Fruit fly (Drosophila melanogaster): Measurements from ENCODE around the gene Dys.
A peak's percentile ranks its signal among the peaks of the same experiment; 100 is the strongest.

Dys gene

DNA sequence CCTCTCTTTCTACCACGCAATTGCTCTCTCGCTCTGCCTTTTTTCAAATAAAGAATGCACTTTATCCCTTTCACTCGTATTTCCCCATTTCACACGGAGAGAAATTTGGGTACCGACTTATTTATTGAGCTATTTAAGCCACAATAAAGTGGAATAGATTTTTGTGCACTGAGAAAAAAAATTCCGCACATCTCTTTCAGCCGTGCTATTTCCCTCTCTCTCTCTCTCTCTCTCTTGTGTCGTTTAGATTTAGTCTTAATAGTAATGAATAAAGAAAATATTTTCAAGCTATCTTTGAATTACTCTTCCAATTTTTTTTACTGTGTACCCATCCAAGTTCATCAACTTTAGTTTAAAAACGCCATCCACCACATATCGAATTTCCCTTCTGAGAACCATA, 162.7 kb downstream of the Dys start (continued):
- TF ChIP-seq sens (GFP tag) (peak; percentile 91), Oli (tag; optimal IDR thresholded peaks at IDR 0.05) (peak; percentile 73), Side (GFP tag; optimal IDR thresholded peaks at IDR 0.05) (peak; percentile 32), Elba2 (GFP tag; optimal IDR thresholded peaks at IDR 0.05) (no peak), nau (GFP tag; optimal IDR thresholded peaks at IDR 0.05) (peak; percentile 56), CG11085 (GFP tag; IDR thresholded peaks at IDR 0.05) (0 out of 2 replicates have a peak, but pooled peaks have one; percentile 43), ato (GFP tag; IDR thresholded peaks at IDR 0.05; ENCODE audit: partially characterized antibody) (no peak), tin (GFP tag; optimal IDR thresholded peaks at IDR 0.05) (peak; percentile 37), HLH3B (GFP tag; IDR thresholded peaks at IDR 0.05) (peak; percentile 63), CG15514 (GFP tag; optimal IDR thresholded peaks at IDR 0.05) (peak; percentile 39), MTF-1 (GFP tag; optimal IDR thresholded peaks at IDR 0.05; ENCODE audit: borderline replicate concordance) (no peak), Xrp1 (GFP tag; IDR thresholded peaks at IDR 0.05) (peak; percentile 72; the same call in 1 of the 2 replicates), E2f1 (GFP tag; IDR thresholded peaks at IDR 0.05) (peak; percentile 53), tx (GFP tag; optimal IDR thresholded peaks at IDR 0.05) (peak; percentile 40), Mes4 (GFP tag; optimal IDR thresholded peaks at IDR 0.05) (no peak), CG3847 (GFP tag; IDR thresholded peaks at IDR 0.05) (peak; percentile 46; the same call in 1 of the 2 replicates), CG31224 (GFP tag; IDR thresholded peaks at IDR 0.05) (0 out of 2 replicates have a peak, but pooled peaks have one; percentile 36), tio (GFP tag; optimal IDR thresholded peaks at IDR 0.05) (peak; percentile 30), CG15479 (GFP tag; optimal IDR thresholded peaks at IDR 0.05) (no peak), Kr (GFP tag; optimal IDR thresholded peaks at IDR 0.05) (no peak), mam (GFP tag; optimal IDR thresholded peaks at IDR 0.05) (peak; percentile 56), Optix (GFP tag; IDR thresholded peaks at IDR 0.05) (peak; percentile 70; the same call in 2 of the 3 replicates), pzg (GFP tag; optimal IDR thresholded peaks at IDR 0.05) (no peak), BtbVII (GFP tag; optimal IDR thresholded peaks at IDR 0.05) (no peak), dm (GFP tag; optimal IDR thresholded peaks at IDR 0.05) (no peak), az2 (GFP tag; optimal IDR thresholded peaks at IDR 0.05) (peak; percentile 58), CG4404 (GFP tag; IDR thresholded peaks at IDR 0.05) (no peak), Hmx (GFP tag; optimal IDR thresholded peaks at IDR 0.05) (no peak), CG8290 (GFP tag; optimal IDR thresholded peaks at IDR 0.05) (no peak), CG8290 (tag; optimal IDR thresholded peaks at IDR 0.05) (no peak), CG32767 (GFP tag; IDR thresholded peaks at IDR 0.05) (no peak), Sox100B (GFP tag; optimal IDR thresholded peaks at IDR 0.05) (peak; percentile 28), CG16815 (GFP tag; optimal IDR thresholded peaks at IDR 0.05) (peak; percentile 14), Nf-YC (tag; optimal IDR thresholded peaks at IDR 0.05) (no peak), bowl (GFP tag; IDR thresholded peaks at IDR 0.05) (no peak), Dbx (GFP tag; IDR thresholded peaks at IDR 0.05) (peak; percentile 55; the same call in 1 of the 3 replicates), CG4707 (GFP tag; optimal IDR thresholded peaks at IDR 0.05) (no peak), CG4360 (GFP tag; IDR thresholded peaks at IDR 0.05) (no peak), CG1603 (tag; optimal IDR thresholded peaks at IDR 0.05) (peak; percentile 57), CG32772 (GFP tag; IDR thresholded peaks at IDR 0.05) (0 out of 2 replicates have a peak, but pooled peaks have one; percentile 31), sisA (GFP tag; IDR thresholded peaks at IDR 0.05) (peak; percentile 74), CG4617 (GFP tag; optimal IDR thresholded peaks at IDR 0.05; ENCODE audit: borderline replicate concordance) (no peak), Awh (GFP tag; IDR thresholded peaks at IDR 0.05) (0 out of 2 replicates have a peak, but pooled peaks have one; percentile 36), pan (optimal IDR thresholded peaks at IDR 0.05) (no peak), pan (GFP tag; optimal IDR thresholded peaks at IDR 0.05 in 1 of 2, IDR thresholded peaks at IDR 0.05 in 1 of 2) (peak in 1 of 2 experiments; percentile 62), psq (GFP tag; optimal IDR thresholded peaks at IDR 0.05) (no peak), Adf1 (GFP tag; IDR thresholded peaks at IDR 0.05) (no peak), Mad (GFP tag; optimal IDR thresholded peaks at IDR 0.05) (peak; percentile 3), CG12769 (tag; optimal IDR thresholded peaks at IDR 0.05) (peak; percentile 45), hkb (optimal IDR thresholded peaks at IDR 0.05) (no peak), hkb (GFP tag; IDR thresholded peaks at IDR 0.05) (peak; percentile 80), CG6813 (GFP tag; optimal IDR thresholded peaks at IDR 0.05) (peak; percentile 26)
